Fruit fly (Drosophila melanogaster): ENCODE data around the gene Irk3.

dm6 chr2L:18737239-18737638 lies 23.7 kb upstream of the Irk3 start:
- TF ChIP-seq CG8478 (optimal IDR thresholded peaks at IDR 0.05) (no peak), CTCF (optimal IDR thresholded peaks at IDR 0.05) (no peak)
